Worm (Caenorhabditis elegans): ENCODE data around the gene srab-6.

ce11 chrV:3200323-3200722, 48.6 kb upstream of the srab-6 start, which contains the start of gene K08D9.4:
- no peak for TF ChIP-seq sup-37 (GFP tag; optimal IDR thresholded peaks at IDR 0.05)
- TF ChIP-seq tbx-2 (tag; optimal IDR thresholded peaks at IDR 0.05), result no peak

All from whole organism, L1 larva.